Fruit fly (Drosophila melanogaster): Measurements from ENCODE around the gene Srg1.
A peak's percentile ranks its signal among the peaks of the same experiment; 100 is the strongest.

The Srg1 gene

dm6 chr3R:24894419-24895206 is 30.1 kb upstream of the Srg1 start, which contains the start of the genes CG31121 and CG11069 (continued):
- TF ChIP-seq Mad (GFP tag; optimal IDR thresholded peaks at IDR 0.05) (no peak), CG12744 (GFP tag; optimal IDR thresholded peaks at IDR 0.05) (no peak), ase (GFP tag; IDR thresholded peaks at IDR 0.05) (no peak), YL-1 (GFP tag; optimal IDR thresholded peaks at IDR 0.05) (no peak), CG12299 (tag; optimal IDR thresholded peaks at IDR 0.05) (no peak), Antp (GFP tag; optimal IDR thresholded peaks at IDR 0.05) (no peak), Vsx1 (GFP tag; optimal IDR thresholded peaks at IDR 0.05) (no peak), CG2889 (GFP tag; IDR thresholded peaks at IDR 0.05) (no peak), grau (tag; optimal IDR thresholded peaks at IDR 0.05) (no peak), pum (GFP tag; optimal IDR thresholded peaks at IDR 0.05) (no peak), CG11504 (tag; optimal IDR thresholded peaks at IDR 0.05) (no peak), HLHmδ (GFP tag; optimal IDR thresholded peaks at IDR 0.05) (no peak), CG11456 (GFP tag; IDR thresholded peaks at IDR 0.05) (no peak), Sin3A (optimal IDR thresholded peaks at IDR 0.05) (no peak), Xbp1 (GFP tag; optimal IDR thresholded peaks at IDR 0.05) (no peak), hth (optimal IDR thresholded peaks at IDR 0.05) (no peak), B-H1 (GFP tag; IDR thresholded peaks at IDR 0.05) (no peak), CG3281 (GFP tag; optimal IDR thresholded peaks at IDR 0.05) (no peak), Chrac-16 (GFP tag; optimal IDR thresholded peaks at IDR 0.05) (no peak), CG5245 (GFP tag; optimal IDR thresholded peaks at IDR 0.05) (no peak), seq (GFP tag; IDR thresholded peaks at IDR 0.05) (0 out of 2 replicates have a peak, but pooled peaks have one; percentile 14), CG14860 (GFP tag; IDR thresholded peaks at IDR 0.05; ENCODE audit: partially characterized antibody) (no peak), kni (GFP tag; optimal IDR thresholded peaks at IDR 0.05) (peak; percentile 50), CG5180 (GFP tag; optimal IDR thresholded peaks at IDR 0.05) (peak; percentile 38), lilli (GFP tag; optimal IDR thresholded peaks at IDR 0.05) (no peak), Myb (GFP tag; optimal IDR thresholded peaks at IDR 0.05) (no peak), wek (GFP tag; optimal IDR thresholded peaks at IDR 0.05) (no peak), ara (GFP tag; IDR thresholded peaks at IDR 0.05) (no peak), CG18476 (GFP tag; optimal IDR thresholded peaks at IDR 0.05) (no peak), Fer3 (tag; optimal IDR thresholded peaks at IDR 0.05) (no peak), CHES-1-like (GFP tag; optimal IDR thresholded peaks at IDR 0.05) (no peak), org-1 (GFP tag; optimal IDR thresholded peaks at IDR 0.05) (no peak), sc (optimal IDR thresholded peaks at IDR 0.05) (no peak), sc (GFP tag; optimal IDR thresholded peaks at IDR 0.05) (no peak), Rx (GFP tag; IDR thresholded peaks at IDR 0.05) (no peak), Blimp-1 (GFP tag; optimal IDR thresholded peaks at IDR 0.05) (no peak), Rfx (GFP tag; IDR thresholded peaks at IDR 0.05) (peak; percentile 46), CG16863 (GFP tag; optimal IDR thresholded peaks at IDR 0.05) (no peak), CG30020 (tag; optimal IDR thresholded peaks at IDR 0.05) (no peak), CG6689 (GFP tag; IDR thresholded peaks at IDR 0.05) (no peak), sqz (GFP tag; optimal IDR thresholded peaks at IDR 0.05) (peak; percentile 58), CG33557 (GFP tag; optimal IDR thresholded peaks at IDR 0.05) (no peak), da (GFP tag; optimal IDR thresholded peaks at IDR 0.05) (no peak), HmgZ (tag; optimal IDR thresholded peaks at IDR 0.05) (no peak), twi (tag; optimal IDR thresholded peaks at IDR 0.05) (no peak), CG15696 (tag; optimal IDR thresholded peaks at IDR 0.05) (no peak), CG10274 (GFP tag; optimal IDR thresholded peaks at IDR 0.05) (no peak), eve (GFP tag; optimal IDR thresholded peaks at IDR 0.05) (no peak), tgo (GFP tag; IDR thresholded peaks at IDR 0.05) (no peak), croc (GFP tag; conservative IDR thresholded peaks at IDR 0.05) (no peak), slbo (GFP tag; IDR thresholded peaks at IDR 0.05) (0 out of 2 replicates have a peak, but pooled peaks have one; percentile 23)

Measured in whole organism, embryonic.